Fruit fly (Drosophila melanogaster) S2 (cell line): ENCODE data around the gene SelT.
A peak's percentile ranks its signal among the peaks of the same experiment; 100 is the strongest.

ENCODE experiments used
- CG8478 ChIP-seq: fragments of >200 bp; optimal IDR thresholded peaks from 2 replicates; lab custom pipeline; 2018
- CTCF ChIP-seq, 2 experiments: fragments of >200 bp; optimal IDR thresholded peaks; 2 replicates each; lab custom pipeline; 2018

SelT gene

DNA sequence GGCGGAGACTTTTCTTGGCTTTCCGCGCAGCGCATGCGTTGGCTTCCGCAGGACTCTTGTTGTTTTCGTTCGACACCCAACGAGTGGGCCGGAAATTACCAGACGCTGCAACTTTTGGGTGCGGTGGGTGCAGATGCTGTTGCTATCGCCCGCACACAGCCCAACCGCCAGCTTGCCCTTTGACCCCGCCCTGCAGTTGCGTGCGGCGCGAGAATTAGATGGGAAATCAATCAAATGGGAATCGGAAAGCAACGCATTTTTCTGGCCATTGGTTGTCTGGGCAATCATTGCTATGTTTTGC, 5.3 kb upstream of the SelT start:
- TF ChIP-seq CTCF (optimal IDR thresholded peaks at IDR 0.05; lab: Kevin White, UChicago) (no peak), CG8478 (lab: Kevin White, UChicago) (no peak)

DNA sequence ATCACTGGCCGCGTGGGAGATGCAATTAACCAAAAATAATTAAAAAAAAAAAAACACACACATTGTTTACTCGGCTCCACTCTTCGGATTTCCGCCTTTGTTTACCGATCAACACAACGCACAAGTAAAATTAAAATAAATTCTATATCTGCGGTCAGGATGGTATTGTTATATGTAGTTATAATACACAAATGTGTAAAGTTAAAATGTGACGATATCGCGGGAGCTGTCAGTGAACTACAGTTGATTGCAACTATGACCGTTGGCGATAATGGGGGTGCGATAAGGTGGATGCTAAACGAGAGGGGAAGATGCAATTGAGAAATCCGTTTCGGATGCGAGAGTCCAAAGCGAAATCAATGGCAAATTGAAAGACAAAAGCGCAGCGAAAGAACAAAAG, 4.4 kb upstream of the SelT start:
- no peak for TF ChIP-seq CTCF (optimal IDR thresholded peaks at IDR 0.05; lab: Kevin White, UChicago)

DNA sequence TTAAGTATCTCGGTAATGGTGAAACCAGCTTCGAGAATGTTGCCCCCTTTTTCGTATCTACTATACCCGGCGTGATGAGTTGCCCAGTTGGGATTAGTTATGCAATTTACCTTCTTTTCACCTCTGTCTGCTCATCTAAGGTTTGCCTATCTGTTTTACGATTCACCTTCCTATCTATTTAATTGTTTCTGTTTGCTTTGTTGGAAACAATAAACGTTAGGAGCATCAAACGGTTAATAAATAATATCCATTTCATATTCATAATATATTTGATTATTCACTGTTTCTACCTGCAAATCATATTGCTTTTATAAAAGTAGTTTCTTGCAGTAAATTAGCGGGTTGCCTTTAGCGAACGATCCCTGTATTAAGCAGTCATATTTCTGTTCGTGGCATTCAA, 3.5 kb upstream of the SelT start:
- no peak for TF ChIP-seq CTCF (optimal IDR thresholded peaks at IDR 0.05; lab: Kevin White, UChicago)
- TF ChIP-seq CG8478 (lab: Kevin White, UChicago) = no peak

DNA sequence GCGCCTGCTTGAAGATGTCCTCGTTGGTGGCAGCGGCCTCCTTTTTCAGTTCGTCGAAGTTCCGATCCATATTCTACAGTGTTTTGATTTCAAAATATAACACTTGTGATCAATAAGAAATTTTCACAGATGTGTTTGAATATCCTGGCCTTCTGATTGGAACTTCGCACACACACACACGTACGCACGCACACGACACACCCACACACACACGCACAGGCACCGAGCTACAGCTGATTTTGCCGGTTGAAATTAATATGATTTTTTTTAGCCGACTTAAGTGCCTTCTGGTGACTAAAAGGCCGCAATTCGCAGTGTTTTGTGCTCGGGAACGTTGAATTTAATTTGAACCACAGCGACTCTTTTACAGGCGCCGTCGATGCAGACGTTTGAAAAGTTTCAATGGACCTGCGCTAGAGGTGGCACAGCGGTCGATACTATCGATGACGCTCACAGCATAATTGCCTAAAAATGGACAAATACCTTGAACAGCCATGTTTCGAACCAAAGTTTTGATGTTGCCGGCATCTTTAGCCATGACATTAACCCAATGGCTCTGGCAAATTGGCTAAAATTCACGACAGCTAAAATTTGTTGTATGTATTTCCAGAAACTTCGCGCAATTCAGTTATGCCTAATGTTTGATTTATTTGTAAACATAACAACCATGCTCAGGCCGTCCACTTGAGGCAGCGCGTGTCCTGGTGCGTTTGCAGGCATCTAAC, 1.3 kb upstream of the SelT start, which contains the start of gene Rtnl1:
Gene Rtnl1 (minus strand): TSS at position 415 of the 725 bp plus-strand sequence.
- TF ChIP-seq CG8478 (lab: Kevin White, UChicago) (no peak), CTCF (optimal IDR thresholded peaks at IDR 0.05; lab: Kevin White, UChicago) (peak; percentile 53 to 60)

DNA sequence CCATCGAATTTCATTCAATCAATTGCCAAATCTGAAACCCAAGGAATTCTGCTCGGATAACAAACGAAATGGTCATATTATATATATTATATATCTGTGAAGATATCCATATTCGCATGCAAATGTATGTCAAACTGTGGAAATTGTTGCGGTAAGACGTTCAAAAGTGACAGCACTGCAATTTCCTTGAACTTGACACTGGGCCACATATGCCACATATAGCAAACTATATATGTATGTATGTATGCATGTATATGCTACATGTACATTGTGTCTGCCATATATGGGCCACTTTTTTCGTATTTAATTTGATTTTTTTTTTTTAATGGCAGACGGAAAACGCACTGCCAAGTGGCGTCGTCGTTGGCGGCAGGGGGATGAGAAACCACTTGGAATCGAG, 9.8 kb downstream of the SelT start:
- TF ChIP-seq CTCF (optimal IDR thresholded peaks at IDR 0.05; lab: Kevin White, UChicago) = no peak
- no peak for TF ChIP-seq CG8478 (lab: Kevin White, UChicago)

DNA sequence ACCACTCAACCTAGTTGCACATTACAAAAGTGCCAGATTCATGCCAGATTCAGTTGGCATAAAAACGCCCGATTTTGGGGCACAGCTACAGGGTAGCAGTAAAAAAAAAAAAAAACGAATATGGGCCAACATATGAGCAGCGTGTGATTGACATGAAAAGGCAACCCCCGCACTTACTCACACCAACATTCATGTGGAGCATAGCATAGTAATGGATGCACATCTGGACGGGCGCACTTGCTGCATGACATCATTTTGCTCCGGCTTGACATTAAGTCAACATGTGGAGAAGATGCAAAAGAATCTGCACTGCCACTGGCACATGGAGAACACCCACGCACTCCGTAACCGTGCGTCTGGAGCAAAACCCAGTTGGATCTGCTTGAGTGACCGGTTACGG, 11.9 kb downstream of the SelT start:
- TF ChIP-seq CG8478 (lab: Kevin White, UChicago) (no peak), CTCF (optimal IDR thresholded peaks at IDR 0.05; lab: Kevin White, UChicago) (no peak)

DNA sequence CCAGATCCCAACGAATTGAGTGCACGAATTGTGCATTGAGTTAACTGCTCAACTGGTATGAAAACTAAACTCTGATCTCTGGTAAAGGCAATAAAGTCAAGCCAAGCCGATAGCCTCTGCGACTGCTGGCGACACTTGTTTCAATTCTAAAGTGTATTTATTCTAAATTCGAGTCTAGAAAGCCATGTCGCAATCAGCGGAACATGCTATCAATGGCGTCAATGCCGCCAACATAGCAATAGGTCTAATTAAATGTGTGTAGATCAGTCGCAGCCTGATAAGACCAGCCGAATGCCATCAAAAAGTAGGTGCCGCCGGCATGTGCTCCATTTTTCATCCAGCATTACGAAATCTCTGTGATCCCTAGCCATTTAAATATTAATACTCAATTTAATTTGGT, 14.8 kb downstream of the SelT start:
- TF ChIP-seq CG8478 (lab: Kevin White, UChicago) = no peak
- no peak for TF ChIP-seq CTCF (optimal IDR thresholded peaks at IDR 0.05; lab: Kevin White, UChicago)

DNA sequence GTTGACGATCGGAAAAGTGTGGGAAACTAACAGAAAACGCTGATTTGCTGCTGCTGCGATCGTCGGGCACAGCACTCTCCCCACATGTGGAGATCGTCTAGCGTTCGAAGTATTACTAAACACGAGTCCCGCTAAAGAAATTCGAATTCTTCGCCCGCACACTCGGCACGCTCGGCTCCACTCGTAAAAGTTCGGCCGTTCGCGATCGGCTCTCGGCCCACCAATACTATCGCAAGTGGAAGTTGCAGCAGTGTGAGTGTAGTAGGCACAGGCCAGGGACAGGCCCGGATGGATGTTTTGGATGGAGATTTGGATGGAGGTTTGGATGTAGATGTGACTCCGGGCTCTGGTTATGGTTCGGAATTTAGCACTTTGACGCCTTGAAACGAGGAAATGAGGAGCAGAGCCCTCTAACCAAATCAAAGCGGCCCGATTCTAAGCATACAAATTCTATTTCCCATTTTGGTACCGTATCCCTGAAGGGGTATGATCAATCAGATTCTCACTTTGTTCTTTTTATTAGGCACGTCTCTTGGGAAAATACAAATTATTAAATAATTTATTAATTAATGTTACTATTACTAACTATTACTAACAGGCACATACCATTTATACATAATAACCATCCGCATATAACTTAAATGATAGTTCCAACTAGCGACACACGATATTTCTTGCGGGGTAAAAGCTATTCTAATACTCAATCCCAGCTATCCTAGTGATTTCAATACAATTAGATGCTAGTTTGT, 16.8 kb downstream of the SelT start:
- TF ChIP-seq CG8478 (lab: Kevin White, UChicago) (no peak), CTCF (optimal IDR thresholded peaks at IDR 0.05; lab: Kevin White, UChicago) (no peak)

DNA sequence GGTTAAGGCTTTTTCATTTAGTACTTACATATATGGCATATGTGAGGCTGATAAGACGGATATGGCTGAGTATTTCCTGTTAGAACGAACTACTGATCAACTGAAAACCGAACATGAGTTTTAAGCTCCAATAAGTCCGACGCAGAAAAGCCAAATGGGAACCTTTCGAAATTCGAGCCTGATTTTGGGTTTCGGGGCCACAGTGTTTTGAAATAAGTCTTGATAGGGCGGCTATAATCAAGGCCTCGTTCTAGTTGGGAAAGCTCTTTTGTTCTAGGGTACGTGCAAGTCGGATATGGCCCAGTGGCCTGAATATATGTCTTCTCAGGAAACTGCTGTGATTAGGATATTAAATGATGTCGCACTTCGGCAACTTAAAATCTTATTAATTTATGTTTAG, 17.4 kb downstream of the SelT start, which contains the start of gene vkg:
Gene vkg (minus strand): TSS at position 101 of the 400 bp plus-strand sequence.
- TF ChIP-seq CG8478 (lab: Kevin White, UChicago) (no peak), CTCF (optimal IDR thresholded peaks at IDR 0.05; lab: Kevin White, UChicago) (no peak)

DNA sequence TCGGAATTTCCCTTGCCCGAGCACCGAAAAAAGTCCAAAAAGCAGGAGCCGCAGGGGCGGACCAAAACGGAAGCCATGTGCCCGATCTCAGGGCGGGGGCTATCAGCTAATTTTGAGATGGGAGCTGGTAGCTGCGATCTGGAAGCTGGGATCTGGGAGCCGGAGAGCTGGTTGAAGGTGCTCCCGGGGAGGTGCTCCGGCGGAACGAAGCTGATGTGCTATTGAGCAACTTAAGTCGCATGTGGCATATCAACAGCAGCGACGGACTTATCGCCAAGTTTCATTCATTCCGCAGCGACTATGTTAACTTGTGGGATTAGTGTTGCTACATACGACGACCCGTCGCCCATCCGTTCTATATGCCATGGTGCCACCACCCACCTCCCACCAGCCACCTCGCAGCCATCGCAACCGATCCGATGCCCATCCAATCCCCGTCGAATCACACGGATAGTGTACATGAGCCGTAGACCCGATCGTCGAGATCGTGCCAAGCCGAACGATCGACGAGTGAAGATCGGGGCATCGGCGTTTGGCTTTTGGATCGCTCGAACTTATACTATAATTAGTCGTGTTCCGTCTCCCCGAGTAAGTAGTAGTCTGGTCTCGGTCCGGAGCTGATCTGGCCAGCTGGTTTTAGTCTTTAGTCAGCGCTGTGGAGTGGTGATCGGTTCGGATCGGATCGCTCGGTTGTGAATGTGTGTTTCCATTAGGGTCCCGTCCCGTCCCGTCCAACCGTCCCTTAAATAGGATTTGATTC, 18.5 kb downstream of the SelT start, which contains the start of gene Col4a1:
Gene Col4a1 (plus strand): TSS at position 561 of the 760 bp plus-strand sequence.
- TF ChIP-seq CTCF (optimal IDR thresholded peaks at IDR 0.05; lab: Kevin White, UChicago) = no peak
- TF ChIP-seq CG8478 (lab: Kevin White, UChicago) = no peak

DNA sequence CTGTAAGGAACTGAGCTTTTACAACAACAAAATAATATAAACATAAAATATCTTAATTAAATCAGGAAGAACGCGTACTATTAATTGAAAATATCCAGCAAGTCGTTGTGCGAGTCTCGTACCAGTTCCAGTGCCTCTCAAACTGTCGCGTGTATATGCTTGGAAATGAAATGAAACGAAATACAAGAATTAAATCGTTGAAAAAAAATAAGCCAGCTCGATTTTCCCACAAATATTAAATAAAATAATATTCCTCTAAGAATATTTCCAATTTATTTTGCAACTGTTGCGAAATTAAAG, 19.0 kb downstream of the SelT start:
- TF ChIP-seq CG8478 (lab: Kevin White, UChicago) = no peak
- TF ChIP-seq CTCF (optimal IDR thresholded peaks at IDR 0.05; lab: Kevin White, UChicago) = no peak

DNA sequence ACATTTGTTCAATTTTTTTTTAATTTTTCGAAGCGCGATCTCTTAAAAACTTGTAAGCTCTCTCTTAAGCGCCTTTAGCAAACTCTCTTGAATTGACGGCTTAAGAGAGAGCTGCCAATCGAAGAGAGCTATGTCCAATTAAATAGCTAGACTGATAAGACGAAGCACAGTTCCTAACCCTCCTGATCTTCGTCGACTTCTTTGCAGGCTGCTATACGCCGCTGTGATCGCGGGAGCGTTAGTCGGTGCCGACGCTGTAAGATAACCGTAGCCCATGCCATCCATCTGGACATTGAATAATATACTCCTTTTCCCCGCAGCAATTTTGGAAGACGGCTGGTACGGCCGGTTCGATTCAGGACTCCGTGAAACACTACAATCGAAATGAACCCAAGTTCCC, 19.8 kb downstream of the SelT start:
- TF ChIP-seq CTCF (optimal IDR thresholded peaks at IDR 0.05; lab: Kevin White, UChicago) = no peak
- TF ChIP-seq CG8478 (lab: Kevin White, UChicago) = no peak

DNA sequence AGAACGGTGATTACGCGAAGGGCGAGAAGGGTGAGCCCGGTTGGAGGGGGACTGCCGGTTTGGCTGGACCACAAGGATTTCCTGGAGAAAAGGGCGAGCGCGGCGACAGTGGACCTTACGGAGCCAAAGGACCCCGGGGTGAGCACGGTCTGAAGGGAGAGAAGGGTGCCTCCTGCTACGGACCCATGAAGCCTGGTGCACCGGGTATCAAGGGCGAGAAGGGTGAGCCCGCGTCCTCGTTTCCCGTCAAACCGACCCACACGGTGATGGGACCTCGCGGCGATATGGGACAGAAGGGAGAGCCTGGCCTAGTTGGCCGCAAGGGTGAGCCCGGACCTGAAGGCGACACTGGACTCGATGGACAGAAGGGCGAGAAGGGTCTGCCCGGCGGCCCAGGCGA, 20.7 kb downstream of the SelT start:
- TF ChIP-seq CG8478 (lab: Kevin White, UChicago) = no peak
- TF ChIP-seq CTCF (optimal IDR thresholded peaks at IDR 0.05; lab: Kevin White, UChicago) = no peak

DNA sequence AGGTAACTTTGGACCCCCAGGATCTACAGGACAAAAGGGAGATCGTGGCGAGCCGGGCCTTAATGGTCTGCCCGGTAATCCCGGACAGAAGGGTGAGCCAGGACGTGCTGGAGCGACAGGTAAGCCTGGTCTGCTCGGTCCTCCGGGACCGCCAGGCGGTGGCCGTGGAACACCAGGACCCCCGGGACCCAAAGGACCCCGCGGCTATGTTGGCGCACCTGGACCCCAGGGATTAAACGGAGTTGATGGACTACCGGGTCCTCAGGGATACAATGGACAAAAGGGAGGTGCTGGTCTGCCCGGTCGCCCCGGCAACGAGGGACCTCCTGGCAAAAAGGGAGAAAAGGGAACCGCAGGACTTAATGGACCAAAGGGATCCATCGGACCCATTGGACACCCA, 21.2 kb downstream of the SelT start:
- TF ChIP-seq CG8478 (lab: Kevin White, UChicago) (no peak), CTCF (optimal IDR thresholded peaks at IDR 0.05; lab: Kevin White, UChicago) (no peak)

DNA sequence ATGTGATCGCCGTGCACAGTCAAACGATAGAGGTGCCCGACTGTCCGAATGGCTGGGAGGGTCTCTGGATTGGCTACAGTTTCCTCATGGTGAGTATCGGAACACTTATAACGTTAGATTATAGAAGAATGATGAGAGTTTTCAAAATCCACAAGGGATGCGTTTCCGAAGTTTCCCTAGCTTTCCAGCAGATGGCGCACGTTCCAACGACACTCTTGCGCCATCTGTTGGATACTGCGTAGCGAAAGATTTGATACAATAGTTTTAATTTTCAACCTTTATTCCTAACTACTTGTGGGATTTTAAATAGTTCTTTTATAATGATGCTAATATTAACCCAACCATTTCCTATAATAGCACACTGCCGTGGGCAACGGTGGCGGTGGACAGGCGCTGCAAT, 25.4 kb downstream of the SelT start:
- TF ChIP-seq CTCF (optimal IDR thresholded peaks at IDR 0.05; lab: Kevin White, UChicago) (peak; percentile 87 to 88), CG8478 (lab: Kevin White, UChicago) (no peak)
